Fruit fly (Drosophila melanogaster) whole organism, embryonic: ENCODE measurements around the gene CG6398.

ENCODE experiments used
- Bdp1 ChIP-seq: fragments of 200-800 bp; sonication (Bioruptor generic); optimal IDR thresholded peaks from 3 replicates; lab custom pipeline; 2016; ENCODE audit warnings: missing biosample characterization, missing genetic modification characterization
- CG10274 ChIP-seq: fragments of 200-800 bp; sonication (Bioruptor generic); optimal IDR thresholded peaks from 3 replicates; lab custom pipeline; 2017; ENCODE audit warnings: missing biosample characterization, mild to moderate bottlenecking, missing genetic modification characterization
- CG10321 ChIP-seq: fragments of 200-800 bp; sonication (Bioruptor generic); IDR thresholded peaks from 2 replicates; pipeline ENCODE4 v1.3.6; 2022; ENCODE audit warnings: missing biosample characterization, missing genetic modification characterization
- CG10462 ChIP-seq: fragments of 200-800 bp; sonication (Bioruptor generic); optimal IDR thresholded peaks from 2 replicates; lab custom pipeline; 2016; ENCODE audit warnings: missing biosample characterization, missing genetic modification characterization
- CG10565 ChIP-seq: fragments of 200-800 bp; sonication (Bioruptor generic); optimal IDR thresholded peaks from 3 replicates; lab custom pipeline; 2016; ENCODE audit warnings: missing biosample characterization, mild to moderate bottlenecking, missing genetic modification characterization
- CG12659 ChIP-seq: fragments of 200-800 bp; sonication (Bioruptor generic); optimal IDR thresholded peaks from 3 replicates; lab custom pipeline; 2017; ENCODE audit warnings: mild to moderate bottlenecking, missing biosample characterization, missing genetic modification reagents, missing genetic modification characterization
- CG13287 ChIP-seq: fragments of 200-800 bp; sonication (Bioruptor generic); IDR thresholded peaks from 2 replicates; pipeline ENCODE4 v1.3.6; 2022; ENCODE audit warnings: missing biosample characterization, missing genetic modification characterization; ENCODE audit not compliant: partially characterized antibody
- CG13894 ChIP-seq: fragments of 200-800 bp; sonication (Bioruptor generic); optimal IDR thresholded peaks from 3 replicates; lab custom pipeline; 2018; ENCODE audit warnings: missing biosample characterization, mild to moderate bottlenecking, missing genetic modification characterization, moderate library complexity
- CG15073 ChIP-seq: fragments of 200-800 bp; sonication (Bioruptor generic); optimal IDR thresholded peaks from 2 replicates; lab custom pipeline; 2016; ENCODE audit warnings: missing biosample characterization, missing genetic modification characterization
- CG16779 ChIP-seq: fragments of 200-800 bp; sonication (Bioruptor generic); IDR thresholded peaks from 2 replicates; pipeline ENCODE4 v1.3.6; 2022; ENCODE audit warnings: missing biosample characterization, missing genetic modification characterization
- CG16863 ChIP-seq: fragments of 200-800 bp; sonication (Bioruptor generic); optimal IDR thresholded peaks from 3 replicates; lab custom pipeline; 2016; ENCODE audit warnings: missing biosample characterization, missing genetic modification characterization
- CG18619 ChIP-seq: fragments of 200-800 bp; sonication (Bioruptor generic); optimal IDR thresholded peaks from 3 replicates; lab custom pipeline; 2017; ENCODE audit warnings: missing biosample characterization, mild to moderate bottlenecking, missing genetic modification characterization
- CG2875 ChIP-seq: fragments of 200-800 bp; sonication (Bioruptor generic); optimal IDR thresholded peaks from 2 replicates; lab custom pipeline; 2017; ENCODE audit warnings: missing biosample characterization, mild to moderate bottlenecking, missing genetic modification characterization, missing genetic modification reagents
- CG32532 ChIP-seq: fragments of 200-800 bp; sonication (Bioruptor generic); IDR thresholded peaks from 2 replicates; pipeline ENCODE4 v1.3.6; 2022; ENCODE audit warnings: missing biosample characterization, missing genetic modification characterization
- CG3995 ChIP-seq: fragments of 200-800 bp; sonication (Bioruptor generic); optimal IDR thresholded peaks from 3 replicates; lab custom pipeline; 2016; ENCODE audit warnings: missing biosample characterization, missing genetic modification characterization
- CG8281 ChIP-seq: fragments of 200-800 bp; sonication (Bioruptor generic); optimal IDR thresholded peaks from 2 replicates; lab custom pipeline; 2018; ENCODE audit warnings: missing biosample characterization, mild to moderate bottlenecking, missing genetic modification characterization, moderate library complexity
- CG8944 ChIP-seq: fragments of 200-800 bp; sonication (Bioruptor generic); optimal IDR thresholded peaks from 3 replicates; lab custom pipeline; 2016; ENCODE audit warnings: missing biosample characterization, missing genetic modification characterization
- CoRest ChIP-seq: fragments of 200-800 bp; sonication (Bioruptor generic); optimal IDR thresholded peaks from 3 replicates; lab custom pipeline; 2018; ENCODE audit warnings: missing biosample characterization, mild to moderate bottlenecking, missing genetic modification characterization, moderate library complexity
- Dad ChIP-seq: fragments of 200-800 bp; sonication (Bioruptor generic); optimal IDR thresholded peaks from 3 replicates; lab custom pipeline; 2016; ENCODE audit warnings: missing biosample characterization, missing genetic modification characterization
- Dll ChIP-seq: fragments of 200-800 bp; sonication (Bioruptor generic); IDR thresholded peaks from 4 replicates; pipeline ENCODE4 v1.3.6; 2022; ENCODE audit warnings: missing biosample characterization, missing genetic modification characterization; ENCODE audit not compliant: partially characterized antibody
- Drgx ChIP-seq: fragments of 200-800 bp; sonication (Bioruptor generic); IDR thresholded peaks from 2 replicates; pipeline ENCODE4 v1.3.6; 2022; ENCODE audit warnings: missing biosample characterization, missing genetic modification characterization
- E2f1 ChIP-seq: fragments of 200-800 bp; sonication (Bioruptor generic); IDR thresholded peaks from 2 replicates; pipeline ENCODE4 v1.3.6; 2022; ENCODE audit warnings: missing biosample characterization, missing genetic modification characterization
- E2f2 ChIP-seq: fragments of 200-800 bp; sonication (Bioruptor generic); IDR thresholded peaks from 2 replicates; pipeline ENCODE4 v1.3.6; 2022; ENCODE audit warnings: missing biosample characterization, missing genetic modification characterization
- HLH4C ChIP-seq: fragments of 200-800 bp; sonication (Bioruptor generic); IDR thresholded peaks from 3 replicates; pipeline ENCODE4 v1.3.6; 2022; ENCODE audit warnings: missing biosample characterization, missing genetic modification characterization; ENCODE audit not compliant: partially characterized antibody
- Hmx ChIP-seq: fragments of 200-800 bp; sonication (Bioruptor generic); optimal IDR thresholded peaks from 2 replicates; lab custom pipeline; 2016; ENCODE audit warnings: missing biosample characterization, missing genetic modification characterization
- Hr78 ChIP-seq, 2 experiments: fragments of 200-800 bp in 1 of 2; fragments of >200 bp in 1 of 2; sonication (Bioruptor generic) in 1 of 2; optimal IDR thresholded peaks; 2 replicates each; lab custom pipeline; 2017 to 2019; ENCODE audit warnings: missing biosample characterization in 2 of 2, missing genetic modification characterization in 2 of 2, mild to moderate bottlenecking in 1 of 2, moderate library complexity in 1 of 2
- Meics ChIP-seq: fragments of 200-800 bp; sonication (Bioruptor generic); optimal IDR thresholded peaks from 2 replicates; lab custom pipeline; 2017; ENCODE audit warnings: missing biosample characterization, mild to moderate bottlenecking, missing genetic modification characterization
- Neu2 ChIP-seq: fragments of 200-800 bp; sonication (Bioruptor generic); optimal IDR thresholded peaks from 3 replicates; lab custom pipeline; 2016; ENCODE audit warnings: missing biosample characterization, missing genetic modification characterization, borderline replicate concordance
- Opbp ChIP-seq: fragments of 200-800 bp; sonication (Bioruptor generic); IDR thresholded peaks from 3 replicates; pipeline ENCODE4 v1.3.6; 2022; ENCODE audit warnings: missing biosample characterization, missing genetic modification characterization; ENCODE audit not compliant: partially characterized antibody
- Pdp1 ChIP-seq, 2 experiments: fragments of 200-800 bp; sonication (Bioruptor generic); optimal IDR thresholded peaks; 3 replicates each; lab custom pipeline; 2016; ENCODE audit warnings: missing biosample characterization in 2 of 2, missing genetic modification characterization in 2 of 2, mild to moderate bottlenecking in 1 of 2, moderate library complexity in 1 of 2
- Sry-β ChIP-seq: fragments of 200-800 bp; sonication (Bioruptor generic); optimal IDR thresholded peaks from 2 replicates; lab custom pipeline; 2018; ENCODE audit warnings: missing biosample characterization, mild to moderate bottlenecking, missing genetic modification characterization, moderate library complexity
- ara ChIP-seq: fragments of 200-800 bp; sonication (Bioruptor generic); IDR thresholded peaks from 2 replicates; pipeline ENCODE4 v1.3.6; 2022; ENCODE audit warnings: missing biosample characterization, missing genetic modification characterization
- bcd ChIP-seq: fragments of 200-800 bp; sonication (Bioruptor generic); optimal IDR thresholded peaks from 2 replicates; lab custom pipeline; 2017; ENCODE audit warnings: missing biosample characterization, mild to moderate bottlenecking, missing genetic modification characterization
- br ChIP-seq: fragments of >200 bp; optimal IDR thresholded peaks from 2 replicates; lab custom pipeline; 2017
- chinmo ChIP-seq: fragments of 200-800 bp; sonication (Bioruptor generic); IDR thresholded peaks from 4 replicates; pipeline ENCODE4 v1.3.6; 2022; ENCODE audit warnings: missing biosample characterization, missing genetic modification characterization; ENCODE audit not compliant: partially characterized antibody
- fru ChIP-seq: fragments of >200 bp; optimal IDR thresholded peaks from 2 replicates; lab custom pipeline; 2017
- hb ChIP-seq: fragments of 200-800 bp; sonication (Bioruptor generic); IDR thresholded peaks from 3 replicates; pipeline ENCODE4 v1.3.6; 2022; ENCODE audit warnings: missing biosample characterization, missing genetic modification characterization; ENCODE audit not compliant: partially characterized antibody
- hth ChIP-seq: fragments of >200 bp; optimal IDR thresholded peaks from 2 replicates; lab custom pipeline; 2017; ENCODE audit warnings: inconsistent platforms
- kay ChIP-seq: fragments of 200-800 bp; sonication (Bioruptor generic); optimal IDR thresholded peaks from 2 replicates; lab custom pipeline; 2016; ENCODE audit warnings: missing biosample characterization, missing genetic modification characterization
- ken ChIP-seq: fragments of 200-800 bp; sonication (Bioruptor generic); IDR thresholded peaks from 3 replicates; pipeline ENCODE4 v1.3.6; 2022; ENCODE audit warnings: missing biosample characterization, missing genetic modification characterization
- lab ChIP-seq: fragments of 200-800 bp; sonication (Bioruptor generic); optimal IDR thresholded peaks from 3 replicates; lab custom pipeline; 2017; ENCODE audit warnings: missing biosample characterization, missing genetic modification characterization, mild to moderate bottlenecking, moderate library complexity, missing genetic modification reagents
- oc ChIP-seq: fragments of 200-800 bp; sonication (Bioruptor generic); optimal IDR thresholded peaks from 2 replicates; lab custom pipeline; 2018; ENCODE audit warnings: missing biosample characterization, mild to moderate bottlenecking, missing genetic modification characterization, moderate library complexity
- pzg ChIP-seq: fragments of 200-800 bp; sonication (Bioruptor generic); optimal IDR thresholded peaks from 3 replicates; lab custom pipeline; 2018; ENCODE audit warnings: missing biosample characterization, mild to moderate bottlenecking, missing genetic modification characterization, moderate library complexity
- sc ChIP-seq, 3 experiments: fragments of >200 bp in 2 of 3; fragments of 200-800 bp in 1 of 3; sonication (Bioruptor generic) in 1 of 3; optimal IDR thresholded peaks; 2 replicates in 2 of 3; 3 replicates in 1 of 3; lab custom pipeline; 2017; ENCODE audit warnings: mild to moderate bottlenecking in 1 of 3, missing biosample characterization in 1 of 3, missing genetic modification characterization in 1 of 3, missing genetic modification reagents in 1 of 3
- sens ChIP-seq: fragments of 200-800 bp; sonication (Bioruptor generic); peaks from one replicate; lab custom pipeline; 2016; ENCODE audit warnings: missing biosample characterization, missing genetic modification characterization
- sug ChIP-seq: fragments of 200-800 bp; optimal IDR thresholded peaks from 2 replicates; lab custom pipeline; 2019; ENCODE audit warnings: missing biosample characterization, mild to moderate bottlenecking, missing genetic modification characterization, moderate library complexity
- tio ChIP-seq: fragments of 200-800 bp; sonication (Bioruptor generic); optimal IDR thresholded peaks from 2 replicates; lab custom pipeline; 2017; ENCODE audit warnings: missing biosample characterization, missing genetic modification characterization, inconsistent platforms
- tna ChIP-seq: fragments of 200-800 bp; sonication (Bioruptor generic); IDR thresholded peaks from 2 replicates; pipeline ENCODE4 v1.3.6; 2022; ENCODE audit warnings: missing biosample characterization, missing genetic modification characterization; ENCODE audit not compliant: partially characterized antibody
- wdn ChIP-seq: fragments of 200-800 bp; sonication (Bioruptor generic); IDR thresholded peaks from 2 replicates; pipeline ENCODE4 v1.3.6; 2022; ENCODE audit warnings: missing biosample characterization, missing genetic modification characterization

The CG6398 gene

DNA sequence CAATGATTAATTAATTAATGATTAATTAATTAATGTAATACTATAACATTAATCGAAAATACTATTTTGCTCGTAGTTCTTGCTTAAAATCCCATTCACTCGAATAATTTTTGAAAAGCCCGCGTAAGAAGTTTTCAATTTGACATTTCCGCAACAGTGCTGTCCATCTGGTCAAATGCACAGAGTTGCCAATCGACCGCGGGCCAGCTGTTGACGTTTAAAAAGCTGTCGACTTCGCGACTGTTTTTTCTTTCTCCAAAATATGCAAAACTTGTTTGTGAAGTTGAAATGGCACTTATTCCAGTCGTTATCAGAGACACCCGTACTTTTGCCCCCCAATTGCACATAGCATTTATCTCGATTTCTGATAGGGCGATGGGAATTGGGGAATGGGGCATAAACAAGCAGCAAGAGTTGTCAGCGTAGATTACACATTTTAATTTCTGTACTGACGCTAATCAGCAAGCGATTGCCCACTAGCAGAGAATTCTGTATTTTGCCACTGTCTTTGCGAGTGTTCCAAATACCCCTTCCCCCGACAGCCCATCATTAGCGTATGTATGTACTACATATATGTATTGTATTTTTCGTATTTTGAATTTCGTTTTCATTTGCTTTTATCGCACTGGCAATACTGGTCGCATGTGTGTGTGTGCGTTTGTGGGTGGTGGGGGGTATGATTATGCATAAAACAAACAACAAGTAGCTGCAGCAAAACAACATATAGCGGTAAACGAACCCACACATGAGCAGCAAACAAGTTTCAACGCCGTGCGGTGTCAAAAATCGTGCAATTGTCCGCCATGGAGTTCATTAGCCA is 26.0 kb downstream of the CG6398 start, which contains the start of gene Srx (continued):
- TF ChIP-seq sens (GFP tag; lab: Kevin White, UChicago), result peak; percentile 72
- no peak for TF ChIP-seq Opbp
- peak; percentile 26 to 72 for TF ChIP-seq Pdp1 (GFP tag; optimal IDR thresholded peaks at IDR 0.05; lab: Kevin White, UChicago)
- no peak for TF ChIP-seq CG18619
- TF ChIP-seq CG16779 (GFP tag; lab: Robert Waterston, UW), result no peak
- TF ChIP-seq Meics (GFP tag; lab: Kevin White, UChicago), result peak; percentile 4
- TF ChIP-seq Sry-β (GFP tag; lab: Kevin White, UChicago), result no peak
- TF ChIP-seq CG32532, result no peak
- TF ChIP-seq lab (GFP tag; lab: Kevin White, UChicago), result no peak
- no peak for TF ChIP-seq CG2875 (GFP tag; lab: Kevin White, UChicago)
- TF ChIP-seq E2f1 (GFP tag; lab: Robert Waterston, UW), result no peak
- no peak for TF ChIP-seq Hr78 (GFP tag; optimal IDR thresholded peaks at IDR 0.05; lab: Kevin White, UChicago)
- no peak for TF ChIP-seq CG16863
- peak; percentile 2 for TF ChIP-seq bcd (GFP tag; lab: Kevin White, UChicago)
- peak; percentile 14; the same call in 1 of the 2 replicates for TF ChIP-seq CG13287 (GFP tag; lab: Robert Waterston, UW)
- peak; percentile 27 for TF ChIP-seq CG12659 (GFP tag; lab: Kevin White, UChicago)
- no peak for TF ChIP-seq kay
- TF ChIP-seq CG10565, result no peak
- TF ChIP-seq CG15073 (GFP tag; lab: Kevin White, UChicago), result no peak
- no peak for TF ChIP-seq hth (lab: Kevin White, UChicago)
- no peak for TF ChIP-seq ara (GFP tag; lab: Robert Waterston, UW)
- no peak for TF ChIP-seq CG8281 (tag; lab: Kevin White, UChicago)
- no peak for TF ChIP-seq oc (tag; lab: Kevin White, UChicago)
- no peak for TF ChIP-seq CG3995 (GFP tag; lab: Kevin White, UChicago)
- no peak for TF ChIP-seq CG10274 (GFP tag; lab: Kevin White, UChicago)
- no peak for TF ChIP-seq hb
- TF ChIP-seq HLH4C (GFP tag; lab: Robert Waterston, UW), result no peak
- TF ChIP-seq Dad (GFP tag; lab: Kevin White, UChicago), result no peak
- TF ChIP-seq tio (GFP tag; lab: Kevin White, UChicago), result no peak
- TF ChIP-seq tna (GFP tag; lab: Robert Waterston, UW), result no peak
- no peak for TF ChIP-seq fru (lab: Kevin White, UChicago)
- peak; percentile 94 for TF ChIP-seq sug (tag; lab: Kevin White, UChicago)
- peak; percentile 89 for TF ChIP-seq E2f2
- TF ChIP-seq sc (optimal IDR thresholded peaks at IDR 0.05; lab: Kevin White, UChicago), result no peak
- no peak for TF ChIP-seq sc (GFP tag; optimal IDR thresholded peaks at IDR 0.05; lab: Kevin White, UChicago)
- TF ChIP-seq Bdp1 (GFP tag; lab: Kevin White, UChicago), result no peak
- peak; percentile 41 for TF ChIP-seq CoRest
- no peak for TF ChIP-seq Neu2 (GFP tag; lab: Kevin White, UChicago)
- TF ChIP-seq CG10321, result no peak
- TF ChIP-seq pzg (GFP tag; lab: Kevin White, UChicago), result peak; percentile 52
- no peak for TF ChIP-seq ken (GFP tag; lab: Robert Waterston, UW)
- TF ChIP-seq CG8944 (GFP tag; lab: Kevin White, UChicago), result no peak
- TF ChIP-seq Hmx (GFP tag; lab: Kevin White, UChicago), result no peak
- TF ChIP-seq CG13894 (tag; lab: Kevin White, UChicago), result no peak
- peak; percentile 39; the same call in 1 of the 2 replicates for TF ChIP-seq Drgx (GFP tag; lab: Robert Waterston, UW)
- TF ChIP-seq chinmo (GFP tag; lab: Robert Waterston, UW), result 0 out of 4 replicates have a peak, but pooled peaks have one; percentile 65
- no peak for TF ChIP-seq CG10462 (GFP tag; lab: Kevin White, UChicago)
- no peak for TF ChIP-seq br
- TF ChIP-seq Dll (GFP tag; lab: Robert Waterston, UW), result no peak
- TF ChIP-seq wdn (GFP tag; lab: Robert Waterston, UW), result no peak
